Fruit fly (Drosophila melanogaster) whole organism, embryonic: ENCODE measurements around the gene Rab9.

Experiments
- Atf3 ChIP-seq: fragments of 200-800 bp; sonication (Bioruptor generic); optimal IDR thresholded peaks from 3 replicates; lab custom pipeline; 2016; ENCODE audit warnings: missing biosample characterization, missing genetic modification characterization
- B-H1 ChIP-seq: fragments of 200-800 bp; sonication (Bioruptor generic); IDR thresholded peaks from 3 replicates; pipeline ENCODE4 v1.3.6; 2022; ENCODE audit warnings: missing biosample characterization, missing genetic modification characterization
- BEAF-32 ChIP-seq: fragments of 200-800 bp; sonication (Bioruptor generic); optimal IDR thresholded peaks from 3 replicates; lab custom pipeline; 2017; ENCODE audit warnings: missing biosample characterization, missing genetic modification characterization, mild to moderate bottlenecking, moderate library complexity, missing genetic modification reagents
- CG10543 ChIP-seq: fragments of 200-800 bp; sonication (Bioruptor generic); optimal IDR thresholded peaks from 3 replicates; lab custom pipeline; 2017; ENCODE audit warnings: missing biosample characterization, mild to moderate bottlenecking, missing genetic modification characterization, moderate library complexity
- CG11398 ChIP-seq: fragments of 200-800 bp; sonication (Bioruptor generic); optimal IDR thresholded peaks from 2 replicates; lab custom pipeline; 2016; ENCODE audit warnings: missing biosample characterization, missing genetic modification characterization
- CG12659 ChIP-seq: fragments of 200-800 bp; sonication (Bioruptor generic); optimal IDR thresholded peaks from 3 replicates; lab custom pipeline; 2017; ENCODE audit warnings: mild to moderate bottlenecking, missing biosample characterization, missing genetic modification reagents, missing genetic modification characterization
- CG13296 ChIP-seq: fragments of 200-800 bp; sonication (Bioruptor generic); optimal IDR thresholded peaks from 3 replicates; lab custom pipeline; 2018; ENCODE audit warnings: missing biosample characterization, mild to moderate bottlenecking, missing genetic modification characterization
- CG15514 ChIP-seq: fragments of 200-800 bp; sonication (Bioruptor generic); optimal IDR thresholded peaks from 3 replicates; lab custom pipeline; 2017; ENCODE audit warnings: missing biosample characterization, missing genetic modification characterization, mild to moderate bottlenecking, moderate library complexity, missing genetic modification reagents
- CG18262 ChIP-seq: fragments of 200-800 bp; optimal IDR thresholded peaks from 3 replicates; lab custom pipeline; 2019; ENCODE audit warnings: missing biosample characterization, mild to moderate bottlenecking, missing genetic modification characterization, moderate library complexity
- CG2875 ChIP-seq: fragments of 200-800 bp; sonication (Bioruptor generic); optimal IDR thresholded peaks from 2 replicates; lab custom pipeline; 2017; ENCODE audit warnings: missing biosample characterization, mild to moderate bottlenecking, missing genetic modification characterization, missing genetic modification reagents
- CG31441 ChIP-seq: fragments of 200-800 bp; sonication (Bioruptor generic); IDR thresholded peaks from 2 replicates; pipeline ENCODE4 v1.3.6; 2022; ENCODE audit warnings: missing biosample characterization, missing genetic modification characterization
- CG34224 ChIP-seq: fragments of 200-800 bp; sonication (Bioruptor generic); IDR thresholded peaks from 3 replicates; pipeline ENCODE4 v1.3.6; 2022; ENCODE audit warnings: missing biosample characterization, missing genetic modification characterization; ENCODE audit not compliant: partially characterized antibody
- CG34376 ChIP-seq: fragments of 200-800 bp; sonication (Bioruptor generic); optimal IDR thresholded peaks from 2 replicates; lab custom pipeline; 2018; ENCODE audit warnings: missing biosample characterization, mild to moderate bottlenecking, missing genetic modification characterization
- CG3726 ChIP-seq: fragments of 200-800 bp; sonication (Bioruptor generic); IDR thresholded peaks from 3 replicates; pipeline ENCODE4, ENCODE4 v1.3.6; 2022; ENCODE audit warnings: missing biosample characterization, missing genetic modification characterization
- CG6175 ChIP-seq: fragments of 200-800 bp; sonication (Bioruptor generic); IDR thresholded peaks from 3 replicates; pipeline ENCODE4 v1.3.6; 2022; ENCODE audit warnings: missing biosample characterization, missing genetic modification characterization
- CG6765 ChIP-seq: fragments of 200-800 bp; sonication (Bioruptor generic); optimal IDR thresholded peaks from 3 replicates; lab custom pipeline; 2017; ENCODE audit warnings: missing biosample characterization, mild to moderate bottlenecking, missing genetic modification characterization
- CG7556 ChIP-seq: fragments of 200-800 bp; sonication (Bioruptor generic); optimal IDR thresholded peaks from 2 replicates; lab custom pipeline; 2017; ENCODE audit warnings: missing biosample characterization, mild to moderate bottlenecking, missing genetic modification characterization
- CG8281 ChIP-seq: fragments of 200-800 bp; sonication (Bioruptor generic); optimal IDR thresholded peaks from 2 replicates; lab custom pipeline; 2018; ENCODE audit warnings: missing biosample characterization, mild to moderate bottlenecking, missing genetic modification characterization, moderate library complexity
- CG8290 ChIP-seq, 3 experiments: fragments of 200-800 bp; sonication (Bioruptor generic); optimal IDR thresholded peaks; 2 replicates each; lab custom pipeline; 2016 to 2019; ENCODE audit warnings: missing biosample characterization in 3 of 3, missing genetic modification characterization in 3 of 3, mild to moderate bottlenecking in 2 of 3, moderate library complexity in 1 of 3
- CG9797 ChIP-seq: fragments of 200-800 bp; sonication (Bioruptor generic); optimal IDR thresholded peaks from 3 replicates; lab custom pipeline; 2018; ENCODE audit warnings: missing biosample characterization, mild to moderate bottlenecking, missing genetic modification characterization
- Chrac-16 ChIP-seq: fragments of 200-800 bp; sonication (Bioruptor generic); optimal IDR thresholded peaks from 3 replicates; lab custom pipeline; 2016; ENCODE audit warnings: missing biosample characterization, missing genetic modification characterization
- Dek ChIP-seq: fragments of 200-800 bp; sonication (Bioruptor generic); optimal IDR thresholded peaks from 3 replicates; lab custom pipeline; 2019; ENCODE audit warnings: missing biosample characterization, mild to moderate bottlenecking, missing genetic modification characterization, moderate library complexity
- Dref ChIP-seq: fragments of 200-800 bp; sonication (Bioruptor generic); IDR thresholded peaks from 2 replicates; pipeline ENCODE4 v1.3.6; 2022; ENCODE audit warnings: missing biosample characterization, missing genetic modification characterization
- E2f2 ChIP-seq: fragments of 200-800 bp; sonication (Bioruptor generic); IDR thresholded peaks from 2 replicates; pipeline ENCODE4 v1.3.6; 2022; ENCODE audit warnings: missing biosample characterization, missing genetic modification characterization
- Ets97D ChIP-seq: fragments of 200-800 bp; sonication (Bioruptor generic); optimal IDR thresholded peaks from 3 replicates; lab custom pipeline; 2016; ENCODE audit warnings: missing biosample characterization, missing genetic modification characterization
- Hmr ChIP-seq: fragments of 200-800 bp; sonication (Bioruptor generic); optimal IDR thresholded peaks from 3 replicates; lab custom pipeline; 2017; ENCODE audit warnings: mild to moderate bottlenecking, missing biosample characterization, missing genetic modification reagents, missing genetic modification characterization
- NFAT ChIP-seq: fragments of 200-800 bp; sonication (Bioruptor generic); IDR thresholded peaks from 2 replicates; pipeline ENCODE4 v1.3.6; 2022; ENCODE audit warnings: missing biosample characterization, missing genetic modification characterization
- Opbp ChIP-seq: fragments of 200-800 bp; sonication (Bioruptor generic); IDR thresholded peaks from 3 replicates; pipeline ENCODE4 v1.3.6; 2022; ENCODE audit warnings: missing biosample characterization, missing genetic modification characterization; ENCODE audit not compliant: partially characterized antibody
- Scr ChIP-seq: fragments of 200-800 bp; sonication (Bioruptor generic); IDR thresholded peaks from 2 replicates; pipeline ENCODE4 v1.3.6; 2022; ENCODE audit warnings: missing biosample characterization, missing genetic modification characterization; ENCODE audit not compliant: partially characterized antibody
- Stat92E ChIP-seq, 3 experiments: fragments of >200 bp in 2 of 3; fragments of 200-800 bp in 1 of 3; sonication (Bioruptor generic) in 1 of 3; optimal IDR thresholded peaks; 2 replicates each; lab custom pipeline; 2017 to 2019; ENCODE audit warnings: missing biosample characterization in 3 of 3, missing genetic modification characterization in 3 of 3, mild to moderate bottlenecking in 1 of 3, moderate library complexity in 1 of 3
- TFAM ChIP-seq: fragments of 200-800 bp; sonication (Bioruptor generic); optimal IDR thresholded peaks from 2 replicates; lab custom pipeline; 2017; ENCODE audit warnings: missing biosample characterization, missing genetic modification characterization, inconsistent platforms
- chm ChIP-seq: fragments of 200-800 bp; sonication (Bioruptor generic); IDR thresholded peaks from 2 replicates; pipeline ENCODE4 v1.3.6; 2022; ENCODE audit warnings: missing biosample characterization, missing genetic modification characterization
- corto ChIP-seq: fragments of 200-800 bp; sonication (Bioruptor generic); optimal IDR thresholded peaks from 2 replicates; lab custom pipeline; 2016; ENCODE audit warnings: missing biosample characterization, mild to moderate bottlenecking, missing genetic modification characterization, moderate library complexity
- dmrt11E ChIP-seq: fragments of 200-800 bp; sonication (Bioruptor generic); optimal IDR thresholded peaks from 3 replicates; lab custom pipeline; 2018; ENCODE audit warnings: missing biosample characterization, mild to moderate bottlenecking, missing genetic modification characterization, moderate library complexity
- dmrt99B ChIP-seq: fragments of 200-800 bp; sonication (Bioruptor generic); optimal IDR thresholded peaks from 2 replicates; lab custom pipeline; 2018; ENCODE audit warnings: missing biosample characterization, mild to moderate bottlenecking, missing genetic modification characterization, moderate library complexity
- ftz-f1 ChIP-seq: fragments of 200-800 bp; sonication (Bioruptor generic); optimal IDR thresholded peaks from 2 replicates; lab custom pipeline; 2016; ENCODE audit warnings: missing biosample characterization, missing genetic modification characterization
- hbn ChIP-seq: fragments of 200-800 bp; sonication (Bioruptor generic); IDR thresholded peaks from 2 replicates; pipeline ENCODE4 v1.3.6; 2022; ENCODE audit warnings: missing biosample characterization, missing genetic modification characterization; ENCODE audit not compliant: partially characterized antibody
- inv ChIP-seq: fragments of 200-800 bp; sonication (Bioruptor generic); IDR thresholded peaks from 2 replicates; pipeline ENCODE4 v1.3.6; 2022; ENCODE audit warnings: missing biosample characterization, missing genetic modification characterization; ENCODE audit not compliant: partially characterized antibody
- nom ChIP-seq: fragments of 200-800 bp; sonication (Bioruptor generic); optimal IDR thresholded peaks from 2 replicates; lab custom pipeline; 2017; ENCODE audit warnings: missing biosample characterization, missing genetic modification characterization, mild to moderate bottlenecking, moderate library complexity, missing genetic modification reagents
- pita ChIP-seq: fragments of 200-800 bp; sonication (Bioruptor generic); optimal IDR thresholded peaks from 2 replicates; lab custom pipeline; 2017; ENCODE audit warnings: missing biosample characterization, mild to moderate bottlenecking, missing genetic modification characterization
- pzg ChIP-seq: fragments of 200-800 bp; sonication (Bioruptor generic); optimal IDR thresholded peaks from 3 replicates; lab custom pipeline; 2018; ENCODE audit warnings: missing biosample characterization, mild to moderate bottlenecking, missing genetic modification characterization, moderate library complexity
- rib ChIP-seq: fragments of 200-800 bp; sonication (Bioruptor generic); IDR thresholded peaks from 2 replicates; pipeline ENCODE4 v1.3.6; 2022; ENCODE audit warnings: missing biosample characterization, missing genetic modification characterization
- row ChIP-seq: fragments of 200-800 bp; sonication (Bioruptor generic); IDR thresholded peaks from 3 replicates; pipeline ENCODE4 v1.3.6; 2022; ENCODE audit warnings: missing biosample characterization, missing genetic modification characterization
- sd ChIP-seq: fragments of 200-800 bp; sonication (Bioruptor generic); optimal IDR thresholded peaks from 3 replicates; lab custom pipeline; 2018; ENCODE audit warnings: missing biosample characterization, mild to moderate bottlenecking, missing genetic modification characterization, moderate library complexity
- sens ChIP-seq: fragments of 200-800 bp; sonication (Bioruptor generic); peaks from one replicate; lab custom pipeline; 2016; ENCODE audit warnings: missing biosample characterization, missing genetic modification characterization
- sim ChIP-seq: fragments of 200-800 bp; sonication (Bioruptor generic); IDR thresholded peaks from 2 replicates; pipeline ENCODE4 v1.3.6; 2022; ENCODE audit warnings: missing biosample characterization, missing genetic modification characterization
- so ChIP-seq: fragments of 200-800 bp; sonication (Bioruptor generic); IDR thresholded peaks from 3 replicates; pipeline ENCODE4 v1.3.6; 2022; ENCODE audit warnings: missing biosample characterization, missing genetic modification characterization
- unc-4 ChIP-seq: fragments of 200-800 bp; sonication (Bioruptor generic); IDR thresholded peaks from 2 replicates; pipeline ENCODE4 v1.3.6; 2022; ENCODE audit warnings: missing biosample characterization, missing genetic modification characterization; ENCODE audit not compliant: partially characterized antibody
- vvl ChIP-seq: fragments of 200-800 bp; sonication (Bioruptor generic); IDR thresholded peaks from 2 replicates; pipeline ENCODE4 v1.3.6; 2022; ENCODE audit warnings: missing biosample characterization, missing genetic modification characterization

Gene Rab9

DNA sequence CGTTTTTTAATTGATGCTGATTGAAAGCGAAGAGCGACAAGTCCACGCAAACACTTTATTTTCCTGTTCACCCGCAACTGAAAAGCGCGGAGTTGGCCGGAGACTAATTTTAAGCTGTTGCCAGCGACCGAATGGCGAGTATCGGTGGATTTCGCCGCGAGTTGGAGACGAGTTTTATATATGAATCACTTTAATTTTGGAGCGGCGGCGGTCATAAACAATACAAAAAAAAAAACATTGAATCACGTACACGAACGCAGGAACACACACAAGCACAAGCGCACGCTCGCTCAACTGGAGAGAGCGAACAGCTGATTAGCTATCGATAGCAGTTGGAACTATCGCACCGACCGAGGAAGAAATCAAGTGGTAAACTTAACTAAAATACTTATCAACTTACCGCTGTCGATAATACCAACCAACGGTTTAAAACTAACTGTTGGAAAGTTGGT lies 6.0 kb upstream of the Rab9 start, which contains the start of gene Pax (continued):
- TF ChIP-seq sd (tag; lab: Kevin White, UChicago): peak; percentile 46
- TF ChIP-seq NFAT (GFP tag; lab: Robert Waterston, UW): no peak
- no peak for TF ChIP-seq corto (GFP tag; lab: Kevin White, UChicago)
- peak; percentile 64 for TF ChIP-seq CG15514
- peak; percentile 72 for TF ChIP-seq sens (GFP tag; lab: Kevin White, UChicago)
- TF ChIP-seq BEAF-32: peak; percentile 93
- peak; percentile 95 for TF ChIP-seq pzg (GFP tag; lab: Kevin White, UChicago)
- no peak for TF ChIP-seq CG2875 (GFP tag; lab: Kevin White, UChicago)
- TF ChIP-seq rib: no peak
- peak; percentile 11 for TF ChIP-seq Hmr (GFP tag; lab: Kevin White, UChicago)
- TF ChIP-seq CG6765 (GFP tag; lab: Kevin White, UChicago): no peak
- no peak for TF ChIP-seq TFAM (GFP tag; lab: Kevin White, UChicago)
- TF ChIP-seq dmrt11E (tag; lab: Kevin White, UChicago): no peak
- TF ChIP-seq CG12659 (GFP tag; lab: Kevin White, UChicago): peak; percentile 60
- no peak for TF ChIP-seq CG7556 (GFP tag; lab: Kevin White, UChicago)
- peak; percentile 46 for TF ChIP-seq CG10543
- no peak for TF ChIP-seq CG11398 (GFP tag; lab: Kevin White, UChicago)
- TF ChIP-seq CG6175 (GFP tag; lab: Robert Waterston, UW): no peak
- peak; percentile 76 for TF ChIP-seq E2f2
- TF ChIP-seq CG9797 (GFP tag; lab: Kevin White, UChicago): peak; percentile 41
- TF ChIP-seq CG8290 (GFP tag; optimal IDR thresholded peaks at IDR 0.05; lab: Kevin White, UChicago): no peak
- peak in 1 of 2 experiments; percentile 56 for TF ChIP-seq CG8290 (tag; optimal IDR thresholded peaks at IDR 0.05; lab: Kevin White, UChicago)
- TF ChIP-seq hbn (GFP tag; lab: Robert Waterston, UW): peak; percentile 98
- TF ChIP-seq CG8281: no peak
- TF ChIP-seq B-H1 (GFP tag; lab: Robert Waterston, UW): no peak
- TF ChIP-seq Opbp: peak; percentile 92
- TF ChIP-seq CG34376 (GFP tag; lab: Kevin White, UChicago): peak; percentile 68
- TF ChIP-seq nom (GFP tag; lab: Kevin White, UChicago): peak; percentile 91
- peak; percentile 63 for TF ChIP-seq Ets97D (GFP tag; lab: Kevin White, UChicago)
- peak; percentile 29 for TF ChIP-seq pita (GFP tag; lab: Kevin White, UChicago)
- TF ChIP-seq sim (GFP tag; lab: Robert Waterston, UW): no peak
- peak; percentile 15; the same call in 1 of the 2 replicates for TF ChIP-seq vvl (GFP tag; lab: Robert Waterston, UW)
- TF ChIP-seq ftz-f1 (GFP tag; lab: Kevin White, UChicago): no peak
- no peak for TF ChIP-seq Atf3 (GFP tag; lab: Kevin White, UChicago)
- peak; percentile 93 for TF ChIP-seq inv (GFP tag; lab: Robert Waterston, UW)
- no peak for TF ChIP-seq Chrac-16 (GFP tag; lab: Kevin White, UChicago)
- no peak for TF ChIP-seq CG13296 (GFP tag; lab: Kevin White, UChicago)
- no peak for TF ChIP-seq so
- no peak for TF ChIP-seq CG18262 (tag; lab: Kevin White, UChicago)
- TF ChIP-seq Scr (GFP tag; lab: Robert Waterston, UW): peak; percentile 97
- TF ChIP-seq Stat92E (GFP tag; optimal IDR thresholded peaks at IDR 0.05; lab: Kevin White, UChicago): peak in 1 of 3 experiments; percentile 33
- peak; percentile 34; the same call in 1 of the 2 replicates for TF ChIP-seq chm
- TF ChIP-seq CG31441 (GFP tag; lab: Robert Waterston, UW): no peak
- peak; percentile 96 for TF ChIP-seq unc-4 (GFP tag; lab: Robert Waterston, UW)
- 0 out of 3 replicates have a peak, but pooled peaks have one; percentile 15 for TF ChIP-seq row (GFP tag; lab: Robert Waterston, UW)
- TF ChIP-seq dmrt99B: no peak
- TF ChIP-seq Dek (tag; lab: Kevin White, UChicago): no peak
- TF ChIP-seq Dref (GFP tag; lab: Robert Waterston, UW): peak; percentile 92
- TF ChIP-seq CG34224: peak; percentile 92
- no peak for TF ChIP-seq CG3726 (GFP tag; lab: Robert Waterston, UW)
